Worm (Caenorhabditis elegans): ENCODE measurements around the gene F54G2.1.

Gene F54G2.1

ce11 chrX:2613077-2613476 is 51.1 kb downstream of the F54G2.1 start:
- TF ChIP-seq aly-2 (tag; optimal IDR thresholded peaks at IDR 0.05): no peak
- TF ChIP-seq lin-39 (tag; optimal IDR thresholded peaks at IDR 0.05): peak; percentile 73
- TF ChIP-seq tbx-2 (tag; optimal IDR thresholded peaks at IDR 0.05): peak; percentile 33
- peak; percentile 20 for TF ChIP-seq snpc-4 (tag; optimal IDR thresholded peaks at IDR 0.05)
- TF ChIP-seq lsy-12 (tag; optimal IDR thresholded peaks at IDR 0.05): peak; percentile 34
- no peak for TF ChIP-seq fkh-10 (GFP tag; optimal IDR thresholded peaks at IDR 0.05)
- TF ChIP-seq unc-62 (GFP tag; optimal IDR thresholded peaks at IDR 0.05): no peak
- TF ChIP-seq lin-15B (tag; optimal IDR thresholded peaks at IDR 0.05): no peak
- TF ChIP-seq nfya-1 (tag; optimal IDR thresholded peaks at IDR 0.05; ENCODE audit: insufficient read depth): peak; percentile 61
- TF ChIP-seq egl-5 (tag; optimal IDR thresholded peaks at IDR 0.05): peak; percentile 5
- peak; percentile 17 for TF ChIP-seq ceh-16 (tag; optimal IDR thresholded peaks at IDR 0.05)
- TF ChIP-seq fkh-2 (tag; optimal IDR thresholded peaks at IDR 0.05): no peak
- no peak for TF ChIP-seq ama-1 (optimal IDR thresholded peaks at IDR 0.05)
- no peak for TF ChIP-seq R02D3.7 (tag; optimal IDR thresholded peaks at IDR 0.05)
- peak; percentile 81 for TF ChIP-seq pha-4 (tag; optimal IDR thresholded peaks at IDR 0.05)
- peak; percentile 37 for TF ChIP-seq jun-1 (tag; optimal IDR thresholded peaks at IDR 0.05)
- no peak for TF ChIP-seq nhr-237 (tag; optimal IDR thresholded peaks at IDR 0.05)
- no peak for TF ChIP-seq eor-1 (tag; optimal IDR thresholded peaks at IDR 0.05)
- TF ChIP-seq ZK546.5 (tag; optimal IDR thresholded peaks at IDR 0.05): no peak
- peak; percentile 33 for TF ChIP-seq nhr-25 (tag; optimal IDR thresholded peaks at IDR 0.05)
- TF ChIP-seq egl-27 (tag; optimal IDR thresholded peaks at IDR 0.05): no peak
- TF ChIP-seq nhr-23 (tag; optimal IDR thresholded peaks at IDR 0.05): peak; percentile 65
- peak; percentile 47 for TF ChIP-seq pqm-1 (tag; optimal IDR thresholded peaks at IDR 0.05)
- peak; percentile 84 for TF ChIP-seq nhr-43 (tag; optimal IDR thresholded peaks at IDR 0.05; ENCODE audit: poor library complexity, severe bottlenecking)
- peak; percentile 79 for TF ChIP-seq hmg-11 (tag; optimal IDR thresholded peaks at IDR 0.05)
- TF ChIP-seq mdl-1 (tag; optimal IDR thresholded peaks at IDR 0.05): no peak
- TF ChIP-seq ceh-82 (tag; optimal IDR thresholded peaks at IDR 0.05): peak; percentile 17
- no peak for TF ChIP-seq daf-12 (tag; optimal IDR thresholded peaks at IDR 0.05)
- TF ChIP-seq elt-2 (tag; optimal IDR thresholded peaks at IDR 0.05): peak; percentile 59
- no peak for TF ChIP-seq nhr-11 (tag; optimal IDR thresholded peaks at IDR 0.05)
- no peak for TF ChIP-seq ceh-9 (tag; optimal IDR thresholded peaks at IDR 0.05)
- TF ChIP-seq elt-1 (tag; optimal IDR thresholded peaks at IDR 0.05): peak; percentile 26

DNA sequence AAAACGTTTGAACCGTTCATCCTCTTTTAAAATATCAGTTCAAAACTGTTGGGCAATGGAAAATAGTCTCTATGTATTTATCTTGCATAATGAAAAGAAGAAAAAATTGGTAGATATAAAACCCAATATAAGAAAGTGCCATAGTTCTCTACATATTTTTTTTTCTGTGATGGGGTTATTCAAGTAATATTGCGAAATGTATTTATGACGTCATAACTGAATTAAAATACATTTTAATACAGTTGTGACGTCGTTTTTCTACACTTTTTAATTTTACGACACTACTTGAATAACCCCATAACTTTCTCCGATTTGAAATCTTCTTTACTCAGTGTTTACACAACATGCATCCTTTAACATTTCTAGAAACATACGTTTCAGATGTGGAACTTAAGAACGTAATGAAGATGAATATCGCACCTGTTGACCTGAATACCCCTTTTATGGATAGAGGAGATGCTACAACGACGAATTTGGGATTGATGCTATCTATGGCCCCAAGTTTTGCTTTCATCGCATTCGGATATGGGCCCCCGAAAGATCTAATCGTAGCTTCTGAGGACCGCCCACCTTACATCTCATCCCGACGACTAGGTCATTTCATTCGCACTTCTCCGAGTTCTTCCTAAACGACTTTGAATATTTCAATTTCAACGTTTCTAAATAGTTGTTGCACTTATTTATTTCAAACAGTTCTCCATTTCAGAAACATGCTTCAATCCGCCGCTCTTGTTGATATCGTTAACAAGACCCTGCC is 56.5 kb downstream of the F54G2.1 start, which contains the start of gene T03G6.1:
TSS of gene T03G6.1 (plus strand) at position 707 of the 757 bp plus-strand sequence.
- TF ChIP-seq nhr-11 (tag; optimal IDR thresholded peaks at IDR 0.05) (no peak), nhr-23 (tag; optimal IDR thresholded peaks at IDR 0.05) (peak; percentile 7)

ce11 chrX:2604358-2605016 is 59.7 kb downstream of the F54G2.1 start:
- TF ChIP-seq elt-2 (tag; optimal IDR thresholded peaks at IDR 0.05) (no peak), eor-1 (tag; optimal IDR thresholded peaks at IDR 0.05) (no peak), lin-39 (tag; optimal IDR thresholded peaks at IDR 0.05) (peak; percentile 33), mdl-1 (tag; optimal IDR thresholded peaks at IDR 0.05) (no peak), fkh-10 (GFP tag; optimal IDR thresholded peaks at IDR 0.05) (peak; percentile 59), unc-62 (GFP tag; optimal IDR thresholded peaks at IDR 0.05) (no peak), skn-1 (tag; optimal IDR thresholded peaks at IDR 0.05) (no peak), nfya-1 (tag; optimal IDR thresholded peaks at IDR 0.05; ENCODE audit: insufficient read depth) (peak; percentile 31), ceh-28 (tag; optimal IDR thresholded peaks at IDR 0.05) (no peak), nhr-25 (tag; optimal IDR thresholded peaks at IDR 0.05) (no peak), pqm-1 (tag; optimal IDR thresholded peaks at IDR 0.05) (no peak), ceh-9 (tag; optimal IDR thresholded peaks at IDR 0.05) (no peak)

Data from whole organism, L3 larva.